Worm (Caenorhabditis elegans): ENCODE measurements around the gene nhr-76.

DNA sequence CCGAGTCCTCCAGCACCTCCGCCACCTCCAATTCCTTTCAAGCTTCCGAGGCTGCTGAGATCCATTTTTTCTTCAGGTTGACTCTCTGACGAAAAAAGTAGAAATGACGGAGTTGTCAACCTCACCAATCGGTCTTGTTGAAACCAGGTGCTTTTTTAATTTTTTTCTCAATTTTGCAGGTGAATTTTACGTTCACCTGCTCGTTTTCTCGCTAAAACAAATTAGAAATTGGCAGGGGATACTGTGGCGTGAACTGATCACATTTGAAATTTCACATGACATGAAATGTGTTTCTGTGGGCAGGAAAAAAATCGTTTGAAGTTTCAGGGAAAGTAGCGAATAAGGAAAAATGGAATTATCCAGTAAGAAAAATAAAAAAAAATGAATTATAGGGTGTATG, 35.0 kb upstream of the nhr-76 start, which contains the start of gene C18H7.6:
- TF ChIP-seq W03F9.2 (tag; optimal IDR thresholded peaks at IDR 0.05) (no peak), dao-5 (tag; optimal IDR thresholded peaks at IDR 0.05) (no peak)
